Fruit fly (Drosophila melanogaster): ENCODE measurements around the gene pins.
A peak's percentile ranks its signal among the peaks of the same experiment; 100 is the strongest.

pins gene

DNA sequence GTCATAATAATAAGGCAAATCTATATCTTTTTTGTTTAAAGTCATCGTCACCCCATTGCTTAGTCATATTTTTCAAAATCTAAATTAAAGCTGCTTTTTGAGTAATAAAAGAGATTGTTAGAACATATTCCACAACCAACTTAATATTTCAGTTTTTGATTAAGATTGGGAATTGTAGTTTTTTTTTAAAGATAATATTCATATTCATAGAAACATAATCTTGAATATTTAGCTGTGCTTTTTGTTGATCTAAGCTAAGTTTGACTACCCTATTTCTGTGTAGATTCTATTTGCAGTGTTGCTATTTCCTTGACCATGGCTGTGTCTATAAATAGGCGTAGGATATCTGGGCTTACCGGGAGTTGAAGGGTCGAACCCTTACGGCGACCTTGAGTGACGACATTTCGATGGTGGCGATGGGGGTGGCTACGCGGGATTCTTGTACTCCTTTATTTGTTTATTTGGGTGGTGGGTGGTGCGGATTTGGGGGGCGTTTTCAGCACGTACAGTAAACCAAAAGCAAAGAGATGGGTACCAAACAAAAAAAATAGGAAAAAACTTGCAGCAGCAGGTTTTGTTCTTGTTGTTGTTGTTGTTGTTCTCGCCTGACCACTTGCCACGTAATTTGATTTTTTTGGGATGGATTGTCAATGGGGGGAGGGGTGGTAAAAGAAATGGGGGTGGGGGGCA lies 24.5 kb upstream of the pins start (continued):
- TF ChIP-seq Nf-YA (GFP tag; IDR thresholded peaks at IDR 0.05) (no peak), CG12942 (GFP tag; optimal IDR thresholded peaks at IDR 0.05) (no peak), cwo (GFP tag; optimal IDR thresholded peaks at IDR 0.05) (no peak), CG30020 (tag; optimal IDR thresholded peaks at IDR 0.05) (no peak), Xrp1 (GFP tag; IDR thresholded peaks at IDR 0.05) (no peak), CG3847 (GFP tag; IDR thresholded peaks at IDR 0.05) (no peak), stc (GFP tag; IDR thresholded peaks at IDR 0.05) (no peak; the same call in 1 of the 2 replicates), CG18476 (GFP tag; optimal IDR thresholded peaks at IDR 0.05) (no peak), cg (GFP tag; optimal IDR thresholded peaks at IDR 0.05) (no peak), nmo (GFP tag; optimal IDR thresholded peaks at IDR 0.05) (peak; percentile 25), fd64A (GFP tag; optimal IDR thresholded peaks at IDR 0.05) (no peak), lov (optimal IDR thresholded peaks at IDR 0.05) (no peak), lov (GFP tag; IDR thresholded peaks at IDR 0.05) (no peak), CG11504 (tag; optimal IDR thresholded peaks at IDR 0.05) (no peak), CG30403 (GFP tag; optimal IDR thresholded peaks at IDR 0.05) (no peak), Nf-YC (tag; optimal IDR thresholded peaks at IDR 0.05) (no peak), Asciz (GFP tag; optimal IDR thresholded peaks at IDR 0.05) (peak; percentile 13), NC2β (GFP tag; optimal IDR thresholded peaks at IDR 0.05) (no peak), Hr78 (GFP tag; optimal IDR thresholded peaks at IDR 0.05) (no peak), vfl (GFP tag; optimal IDR thresholded peaks at IDR 0.05) (no peak), CG9609 (GFP tag; optimal IDR thresholded peaks at IDR 0.05) (no peak), CG9797 (GFP tag; optimal IDR thresholded peaks at IDR 0.05) (no peak), CG18619 (GFP tag; optimal IDR thresholded peaks at IDR 0.05) (no peak), CG4328 (GFP tag; optimal IDR thresholded peaks at IDR 0.05) (no peak), CG15479 (GFP tag; optimal IDR thresholded peaks at IDR 0.05) (no peak), CG17361 (GFP tag; IDR thresholded peaks at IDR 0.05) (0 out of 3 replicates have a peak, but pooled peaks have one; percentile 19), CG18764 (GFP tag; optimal IDR thresholded peaks at IDR 0.05) (no peak), PHDP (tag; optimal IDR thresholded peaks at IDR 0.05) (peak; percentile 1), D19A (tag; optimal IDR thresholded peaks at IDR 0.05) (no peak), ems (GFP tag; optimal IDR thresholded peaks at IDR 0.05) (no peak), Dll (GFP tag; IDR thresholded peaks at IDR 0.05; ENCODE audit: partially characterized antibody) (no peak), YL-1 (GFP tag; optimal IDR thresholded peaks at IDR 0.05) (no peak), vvl (GFP tag; IDR thresholded peaks at IDR 0.05) (0 out of 2 replicates have a peak, but pooled peaks have one; percentile 21), Med (GFP tag) (peak; percentile 33), CG31441 (GFP tag; IDR thresholded peaks at IDR 0.05) (0 out of 2 replicates have a peak, but pooled peaks have one; percentile 8), Hr3 (GFP tag; optimal IDR thresholded peaks at IDR 0.05) (no peak), grn (GFP tag; optimal IDR thresholded peaks at IDR 0.05) (no peak), shn (GFP tag; optimal IDR thresholded peaks at IDR 0.05) (no peak), Stat92E (GFP tag; optimal IDR thresholded peaks at IDR 0.05) (no peak), CG10209 (GFP tag; optimal IDR thresholded peaks at IDR 0.05) (no peak), Atf3 (GFP tag; optimal IDR thresholded peaks at IDR 0.05) (no peak), fd3F (GFP tag; optimal IDR thresholded peaks at IDR 0.05) (no peak), ac (GFP tag; optimal IDR thresholded peaks at IDR 0.05) (no peak), zen2 (GFP tag; IDR thresholded peaks at IDR 0.05; ENCODE audit: partially characterized antibody) (no peak), CG16815 (GFP tag; optimal IDR thresholded peaks at IDR 0.05) (no peak), CG14710 (tag; optimal IDR thresholded peaks at IDR 0.05) (peak; percentile 22), salm (tag; optimal IDR thresholded peaks at IDR 0.05) (no peak), pfk (GFP tag; optimal IDR thresholded peaks at IDR 0.05) (no peak), CG8388 (GFP tag; optimal IDR thresholded peaks at IDR 0.05) (peak; percentile 14)

Measured in whole organism, embryonic.